Fruit fly (Drosophila melanogaster): ENCODE results near the gene CG7071.

DNA sequence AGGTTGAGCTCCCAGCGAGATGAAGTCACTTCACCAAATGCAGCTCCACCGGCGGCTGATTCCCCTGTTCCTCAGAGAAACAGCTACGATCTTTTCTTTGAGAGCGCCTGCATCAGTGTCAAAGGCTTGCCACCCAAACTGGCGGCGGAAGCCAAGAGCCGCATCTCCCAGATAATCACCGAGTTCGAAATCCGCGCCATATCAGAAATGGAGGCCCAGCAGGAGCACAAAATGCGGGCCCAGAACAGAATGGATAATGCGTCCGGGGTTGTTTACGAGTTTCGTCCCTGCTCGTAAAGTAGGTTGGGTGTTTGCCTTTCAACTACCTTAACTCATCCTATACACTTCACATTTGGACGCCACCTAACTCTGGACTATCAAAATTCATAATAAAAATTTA is 19.3 kb downstream of the CG7071 start, which contains the start of gene Gpdh3:
- TF ChIP-seq psq (optimal IDR thresholded peaks at IDR 0.05) (no peak), h (optimal IDR thresholded peaks at IDR 0.05) (no peak), Myc (optimal IDR thresholded peaks at IDR 0.05) (no peak), Sin3A (optimal IDR thresholded peaks at IDR 0.05) (no peak)
